Worm (Caenorhabditis elegans): Measurements from ENCODE around the gene trr-1.
A peak's percentile ranks its signal among the peaks of the same experiment; 100 is the strongest.

Gene trr-1

ce11 chrII:11657079-11657478 is 18.6 kb downstream of the trr-1 start, which contains the start of gene nep-1:
Gene nep-1 (minus strand): TSS chrII:11657179.
- TF ChIP-seq zip-5 (tag; optimal IDR thresholded peaks at IDR 0.05) (no peak), tbx-7 (tag; optimal IDR thresholded peaks at IDR 0.05) (no peak), ref-2 (tag; optimal IDR thresholded peaks at IDR 0.05) (no peak), pat-9 (tag; optimal IDR thresholded peaks at IDR 0.05) (no peak), K09A11.1 (tag; optimal IDR thresholded peaks at IDR 0.05; ENCODE audit: insufficient read depth) (no peak), hlh-15 (tag; optimal IDR thresholded peaks at IDR 0.05) (no peak), ceh-30 (tag; optimal IDR thresholded peaks at IDR 0.05) (no peak), ceh-19 (GFP tag; optimal IDR thresholded peaks at IDR 0.05) (no peak), C38D4.7 (GFP tag; optimal IDR thresholded peaks at IDR 0.05) (no peak), lin-11 (tag; optimal IDR thresholded peaks at IDR 0.05) (no peak), pha-2 (tag; optimal IDR thresholded peaks at IDR 0.05) (no peak), mec-3 (tag; optimal IDR thresholded peaks at IDR 0.05; ENCODE audit: borderline replicate concordance) (no peak), ceh-18 (tag; optimal IDR thresholded peaks at IDR 0.05) (no peak), unc-3 (GFP tag; conservative IDR thresholded peaks at IDR 0.05) (no peak), unc-3 (tag; optimal IDR thresholded peaks at IDR 0.05) (no peak), pax-1 (tag; optimal IDR thresholded peaks at IDR 0.05) (no peak), nhr-232 (tag; optimal IDR thresholded peaks at IDR 0.05) (no peak)

ce11 chrII:11652679-11653174 is 23.0 kb downstream of the trr-1 start, which contains the start of the genes rad-23 and rpn-12:
Gene rad-23 (minus strand): TSS chrII:11652729.
Gene rpn-12 (plus strand): TSS chrII:11653124.
- TF ChIP-seq ceh-18 (tag; optimal IDR thresholded peaks at IDR 0.05) (no peak), nfya-1 (tag; optimal IDR thresholded peaks at IDR 0.05) (peak; percentile 29), syd-9 (tag; optimal IDR thresholded peaks at IDR 0.05) (no peak), fkh-10 (GFP tag; optimal IDR thresholded peaks at IDR 0.05) (no peak), nhr-11 (tag; optimal IDR thresholded peaks at IDR 0.05) (no peak), hlh-13 (GFP tag; optimal IDR thresholded peaks at IDR 0.05) (no peak), sox-4 (tag; optimal IDR thresholded peaks at IDR 0.05) (no peak), ceh-45 (GFP tag; IDR thresholded peaks at IDR 0.05) (no peak), ceh-30 (tag; optimal IDR thresholded peaks at IDR 0.05) (no peak), hlh-30 (tag; optimal IDR thresholded peaks at IDR 0.05; ENCODE audit: insufficient read depth) (peak; percentile 0), npax-4 (tag; optimal IDR thresholded peaks at IDR 0.05) (no peak), rnt-1 (tag; optimal IDR thresholded peaks at IDR 0.05) (no peak), ceh-2 (tag; optimal IDR thresholded peaks at IDR 0.05) (no peak), ceh-31 (tag; optimal IDR thresholded peaks at IDR 0.05) (peak; percentile 29), ceh-22 (tag; optimal IDR thresholded peaks at IDR 0.05) (no peak), unc-42 (tag; optimal IDR thresholded peaks at IDR 0.05) (peak; percentile 47), F13H6.1 (tag; optimal IDR thresholded peaks at IDR 0.05) (no peak), ceh-34 (tag; optimal IDR thresholded peaks at IDR 0.05) (no peak), mec-3 (tag; optimal IDR thresholded peaks at IDR 0.05; ENCODE audit: borderline replicate concordance) (no peak)

- TF ChIP-seq eyg-1 (tag; optimal IDR thresholded peaks at IDR 0.05) (no peak), ceh-48 (tag; optimal IDR thresholded peaks at IDR 0.05) (no peak), tbx-2 (tag; optimal IDR thresholded peaks at IDR 0.05) (no peak), mec-3 (tag; optimal IDR thresholded peaks at IDR 0.05; ENCODE audit: borderline replicate concordance) (no peak)
Measured at ce11 chrII:11652125-11652524, 23.6 kb downstream of the trr-1 start.

ce11 chrII:11650975-11651588 is 24.6 kb downstream of the trr-1 start, which contains the start of gene coa-7:
Gene coa-7 (minus strand): TSS chrII:11651148.
- TF ChIP-seq C38D4.7 (GFP tag; optimal IDR thresholded peaks at IDR 0.05): no peak
- TF ChIP-seq elt-4 (tag; optimal IDR thresholded peaks at IDR 0.05): no peak
- no peak for TF ChIP-seq hlh-13 (GFP tag; optimal IDR thresholded peaks at IDR 0.05)
- no peak for TF ChIP-seq Y22D7AL.16 (tag; optimal IDR thresholded peaks at IDR 0.05)
- no peak for TF ChIP-seq unc-86 (tag; optimal IDR thresholded peaks at IDR 0.05)
- TF ChIP-seq mec-3 (tag; optimal IDR thresholded peaks at IDR 0.05; ENCODE audit: borderline replicate concordance): no peak
- no peak for TF ChIP-seq madf-2 (tag; optimal IDR thresholded peaks at IDR 0.05)
- TF ChIP-seq pqm-1 (tag; optimal IDR thresholded peaks at IDR 0.05): no peak
- TF ChIP-seq rnt-1 (tag; optimal IDR thresholded peaks at IDR 0.05): no peak

Measured in whole organism, late embryonic.